Worm (Caenorhabditis elegans) whole organism, late embryonic: ENCODE results near the gene mltn-9.
A peak's percentile ranks its signal among the peaks of the same experiment; 100 is the strongest.

Experiments
- C08G9.2 ChIP-seq: sonication (generic microtip); optimal IDR thresholded peaks from 2 replicates; lab custom pipeline; 2016; ENCODE audit warnings: mild to moderate bottlenecking, missing genetic modification characterization, moderate library complexity, missing compliant biosample characterization
- C38D4.7 ChIP-seq: fragments of 200-800 bp; sonication (Bioruptor generic); optimal IDR thresholded peaks from 2 replicates; lab custom pipeline; 2018; ENCODE audit warnings: mild to moderate bottlenecking, missing genetic modification characterization, moderate library complexity, missing compliant biosample characterization
- F13H6.1 ChIP-seq: sonication (generic microtip); optimal IDR thresholded peaks from 2 replicates; lab custom pipeline; 2016; ENCODE audit warnings: missing genetic modification characterization, missing compliant biosample characterization
- K09A11.1 ChIP-seq: sonication (generic microtip); optimal IDR thresholded peaks from 2 replicates; lab custom pipeline; 2017; ENCODE audit warnings: antibody characterized with exemption, mild to moderate bottlenecking, missing genetic modification characterization, missing compliant biosample characterization; ENCODE audit not compliant: insufficient read depth
- ama-1 ChIP-seq: fragments of 150-350 bp; optimal IDR thresholded peaks from 2 replicates; lab custom pipeline; 2014
- ceh-14 ChIP-seq: sonication (generic microtip); optimal IDR thresholded peaks from 2 replicates; lab custom pipeline; 2016; ENCODE audit warnings: missing genotype, missing genetic modification characterization, missing compliant biosample characterization
- ceh-18 ChIP-seq: sonication (generic microtip); optimal IDR thresholded peaks from 2 replicates; lab custom pipeline; 2016; ENCODE audit warnings: missing genetic modification characterization, missing compliant biosample characterization
- ceh-2 ChIP-seq: sonication (generic microtip); optimal IDR thresholded peaks from 2 replicates; lab custom pipeline; 2016; ENCODE audit warnings: missing genotype, missing genetic modification characterization, missing compliant biosample characterization
- ceh-22 ChIP-seq: sonication (generic microtip); optimal IDR thresholded peaks from 2 replicates; lab custom pipeline; 2017; ENCODE audit warnings: missing biosample characterization, missing genetic modification characterization
- ceh-31 ChIP-seq: sonication (generic microtip); optimal IDR thresholded peaks from 2 replicates; lab custom pipeline; 2016; ENCODE audit warnings: missing genetic modification characterization, missing compliant biosample characterization
- ceh-48 ChIP-seq: sonication (generic microtip); optimal IDR thresholded peaks from 2 replicates; lab custom pipeline; 2016; ENCODE audit warnings: missing genetic modification characterization, inconsistent platforms, missing compliant biosample characterization
- ceh-6 ChIP-seq: fragments of 200-800 bp; sonication (Bioruptor generic); optimal IDR thresholded peaks from 2 replicates; lab custom pipeline; 2018; ENCODE audit warnings: mild to moderate bottlenecking, missing genetic modification characterization, missing compliant biosample characterization
- ceh-9 ChIP-seq: sonication (generic microtip); optimal IDR thresholded peaks from 2 replicates; lab custom pipeline; 2016; ENCODE audit warnings: mild to moderate bottlenecking, missing genetic modification characterization, inconsistent platforms, missing compliant biosample characterization
- elt-2 ChIP-seq: sonication (generic microtip); optimal IDR thresholded peaks from 2 replicates; lab custom pipeline; 2016; ENCODE audit warnings: missing genetic modification reagents, missing genetic modification characterization, missing compliant biosample characterization
- ets-4 ChIP-seq: sonication (generic microtip); optimal IDR thresholded peaks from 2 replicates; lab custom pipeline; 2016; ENCODE audit warnings: missing genetic modification characterization, missing compliant biosample characterization
- eyg-1 ChIP-seq: sonication (generic microtip); optimal IDR thresholded peaks from 2 replicates; lab custom pipeline; 2016; ENCODE audit warnings: missing genotype, missing genetic modification characterization, missing compliant biosample characterization
- fax-1 ChIP-seq: sonication (generic microtip); optimal IDR thresholded peaks from 2 replicates; lab custom pipeline; 2016; ENCODE audit warnings: missing genotype, missing genetic modification characterization, missing compliant biosample characterization
- hlh-8 ChIP-seq: sonication (generic microtip); optimal IDR thresholded peaks from 2 replicates; lab custom pipeline; 2016; ENCODE audit warnings: missing genotype, missing genetic modification characterization, missing compliant biosample characterization
- lim-6 ChIP-seq: sonication (generic microtip); optimal IDR thresholded peaks from 2 replicates; lab custom pipeline; 2016; ENCODE audit warnings: missing genetic modification characterization, missing compliant biosample characterization
- madf-2 ChIP-seq: sonication (generic microtip); optimal IDR thresholded peaks from 2 replicates; lab custom pipeline; 2017; ENCODE audit warnings: missing genetic modification characterization, missing compliant biosample characterization
- nhr-11 ChIP-seq: fragments of 150-350 bp; optimal IDR thresholded peaks from 2 replicates; lab custom pipeline; 2014; ENCODE audit warnings: missing biosample characterization, missing genetic modification characterization
- nhr-232 ChIP-seq: sonication (generic microtip); optimal IDR thresholded peaks from 2 replicates; lab custom pipeline; 2016; ENCODE audit warnings: missing genetic modification characterization, missing compliant biosample characterization
- odd-2 ChIP-seq: sonication (generic microtip); optimal IDR thresholded peaks from 2 replicates; lab custom pipeline; 2017; ENCODE audit warnings: antibody characterized with exemption, mild to moderate bottlenecking, missing genetic modification characterization, missing compliant biosample characterization
- pag-3 ChIP-seq: sonication (generic microtip); optimal IDR thresholded peaks from 2 replicates; lab custom pipeline; 2016; ENCODE audit warnings: missing compliant biosample characterization, missing genetic modification characterization, borderline replicate concordance
- pax-1 ChIP-seq: fragments of 150-350 bp; optimal IDR thresholded peaks from 2 replicates; lab custom pipeline; 2014; ENCODE audit warnings: missing biosample characterization, missing genetic modification characterization
- ref-2 ChIP-seq: sonication (generic microtip); optimal IDR thresholded peaks from 2 replicates; lab custom pipeline; 2016; ENCODE audit warnings: missing genetic modification characterization, missing compliant biosample characterization
- sox-2 ChIP-seq: fragments of 200-800 bp; sonication (Bioruptor generic); IDR thresholded peaks from 2 replicates; pipeline ENCODE4 v1.3.6; 2022; ENCODE audit warnings: missing genetic modification reagents, missing genetic modification characterization, missing compliant biosample characterization
- syd-9 ChIP-seq: sonication (generic microtip); optimal IDR thresholded peaks from 2 replicates; lab custom pipeline; 2016; ENCODE audit warnings: mild to moderate bottlenecking, missing genetic modification characterization, moderate library complexity, missing compliant biosample characterization
- tbx-2 ChIP-seq: sonication (generic microtip); optimal IDR thresholded peaks from 2 replicates; lab custom pipeline; 2016; ENCODE audit warnings: missing genetic modification characterization, missing compliant biosample characterization
- tbx-7 ChIP-seq: sonication (generic microtip); optimal IDR thresholded peaks from 2 replicates; lab custom pipeline; 2016; ENCODE audit warnings: missing genotype, missing genetic modification characterization, missing compliant biosample characterization
- ttx-3 ChIP-seq: sonication (generic microtip); optimal IDR thresholded peaks from 2 replicates; lab custom pipeline; 2016; ENCODE audit warnings: missing genetic modification reagents, missing genetic modification characterization, missing compliant biosample characterization
- unc-42 ChIP-seq: sonication (generic microtip); optimal IDR thresholded peaks from 2 replicates; lab custom pipeline; 2016; ENCODE audit warnings: missing genotype, missing genetic modification characterization, missing compliant biosample characterization
- unc-86 ChIP-seq: sonication (generic microtip); optimal IDR thresholded peaks from 2 replicates; lab custom pipeline; 2016; ENCODE audit warnings: missing genetic modification characterization, missing compliant biosample characterization

Gene mltn-9

ce11 chrII:14599933-14600630, 15.8 kb upstream of the mltn-9 start:
- TF ChIP-seq fax-1 (tag; lab: Kevin White, UChicago) (no peak), elt-2 (tag; lab: Kevin White, UChicago) (peak; percentile 25)

ce11 chrII:14600852-14601313, 15.0 kb upstream of the mltn-9 start, which contains the start of gene tps-2:
Gene tps-2 (plus strand): TSS chrII:14600902.
- no peak for TF ChIP-seq ceh-6 (GFP tag; lab: Kevin White, UChicago)
- TF ChIP-seq sox-2 (GFP tag; lab: Robert Waterston, UW) = no peak
- no peak for TF ChIP-seq F13H6.1

- TF ChIP-seq ceh-14 (tag; lab: Kevin White, UChicago) (no peak), ttx-3 (tag; lab: Kevin White, UChicago) (no peak), unc-86 (tag; lab: Kevin White, UChicago) (no peak), ceh-18 (tag; lab: Kevin White, UChicago) (no peak), eyg-1 (no peak), fax-1 (tag; lab: Kevin White, UChicago) (no peak), ceh-48 (no peak), unc-42 (tag; lab: Kevin White, UChicago) (no peak), odd-2 (no peak), lim-6 (tag; lab: Kevin White, UChicago) (no peak), ref-2 (no peak), F13H6.1 (no peak), madf-2 (tag; lab: Kevin White, UChicago) (no peak), C38D4.7 (GFP tag; lab: Kevin White, UChicago) (no peak), pax-1 (no peak), tbx-7 (tag; lab: Kevin White, UChicago) (no peak), nhr-232 (tag; lab: Kevin White, UChicago) (no peak), ceh-31 (tag; lab: Kevin White, UChicago) (no peak), nhr-11 (no peak)
Measured at ce11 chrII:14602735-14603134, 13.1 kb upstream of the mltn-9 start.

DNA sequence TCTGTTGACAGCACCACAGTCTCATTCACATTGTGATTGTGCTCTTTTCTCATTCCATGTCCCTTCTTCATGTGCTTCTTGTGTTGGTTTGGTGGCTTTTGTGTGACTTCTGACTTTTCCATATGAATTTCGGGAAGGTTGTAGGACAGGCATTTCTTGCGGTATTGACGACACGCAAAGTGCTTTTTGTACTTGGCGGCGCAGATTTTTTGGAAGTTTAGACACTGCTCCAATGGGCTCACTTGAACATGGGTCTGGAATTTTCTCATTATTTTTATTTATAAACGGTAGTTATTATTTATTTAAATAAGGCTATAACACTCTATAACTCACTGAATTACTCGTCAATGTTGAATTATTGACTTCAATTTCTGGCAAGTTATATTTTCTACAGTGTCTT, 11.6 kb upstream of the mltn-9 start:
- no peak for TF ChIP-seq pag-3
- TF ChIP-seq ceh-22 (tag; lab: Kevin White, UChicago) = no peak
- no peak for TF ChIP-seq ama-1 (lab: Kevin White, UChicago)
- no peak for TF ChIP-seq nhr-232 (tag; lab: Kevin White, UChicago)
- no peak for TF ChIP-seq tbx-2 (tag; lab: Kevin White, UChicago)
- TF ChIP-seq nhr-11 = no peak
- TF ChIP-seq madf-2 (tag; lab: Kevin White, UChicago) = no peak
- TF ChIP-seq K09A11.1 (tag; lab: Kevin White, UChicago) = no peak
- no peak for TF ChIP-seq C08G9.2 (tag; lab: Kevin White, UChicago)
- no peak for TF ChIP-seq sox-2 (GFP tag; lab: Robert Waterston, UW)
- TF ChIP-seq eyg-1 = no peak
- TF ChIP-seq ttx-3 (tag; lab: Kevin White, UChicago) = no peak
- TF ChIP-seq hlh-8 (tag; lab: Kevin White, UChicago) = no peak
- TF ChIP-seq C38D4.7 (GFP tag; lab: Kevin White, UChicago) = no peak
- TF ChIP-seq ets-4 (tag; lab: Kevin White, UChicago) = no peak
- TF ChIP-seq syd-9 (tag; lab: Kevin White, UChicago) = no peak
- no peak for TF ChIP-seq odd-2

- TF ChIP-seq ceh-9 = no peak
- no peak for TF ChIP-seq ceh-2 (tag; lab: Kevin White, UChicago)
- TF ChIP-seq ttx-3 (tag; lab: Kevin White, UChicago) = no peak
- no peak for TF ChIP-seq C08G9.2 (tag; lab: Kevin White, UChicago)
- TF ChIP-seq lim-6 (tag; lab: Kevin White, UChicago) = no peak
- no peak for TF ChIP-seq ceh-31 (tag; lab: Kevin White, UChicago)
Measured at ce11 chrII:14605026-14605425, 10.8 kb upstream of the mltn-9 start.
